Fruit fly (Drosophila melanogaster) whole organism, embryonic: Measurements from ENCODE around the gene mtTFB2.

Experiments
- CG18764 ChIP-seq: fragments of 200-800 bp; sonication (Bioruptor generic); optimal IDR thresholded peaks from 3 replicates; lab custom pipeline; 2016; ENCODE audit warnings: missing biosample characterization, missing genetic modification characterization
- NC2α ChIP-seq: fragments of 200-800 bp; sonication (Bioruptor generic); optimal IDR thresholded peaks from 2 replicates; lab custom pipeline; 2016; ENCODE audit warnings: missing biosample characterization, missing genetic modification characterization
- chn ChIP-seq: fragments of 200-800 bp; sonication (Bioruptor generic); optimal IDR thresholded peaks from 2 replicates; lab custom pipeline; 2016; ENCODE audit warnings: missing biosample characterization, missing genetic modification characterization
- eve ChIP-seq, 2 experiments: fragments of >200 bp; optimal IDR thresholded peaks; 2 replicates each; lab custom pipeline; 2017; ENCODE audit warnings: missing biosample characterization in 2 of 2, missing genetic modification characterization in 2 of 2
- gro ChIP-seq: fragments of 200-800 bp; sonication (Bioruptor generic); optimal IDR thresholded peaks from 2 replicates; lab custom pipeline; 2016; ENCODE audit warnings: missing biosample characterization, missing genetic modification characterization
- pros ChIP-seq: fragments of 200-800 bp; sonication (Bioruptor generic); optimal IDR thresholded peaks from 3 replicates; lab custom pipeline; 2019; ENCODE audit warnings: missing biosample characterization, mild to moderate bottlenecking, missing genetic modification characterization, moderate library complexity

DNA sequence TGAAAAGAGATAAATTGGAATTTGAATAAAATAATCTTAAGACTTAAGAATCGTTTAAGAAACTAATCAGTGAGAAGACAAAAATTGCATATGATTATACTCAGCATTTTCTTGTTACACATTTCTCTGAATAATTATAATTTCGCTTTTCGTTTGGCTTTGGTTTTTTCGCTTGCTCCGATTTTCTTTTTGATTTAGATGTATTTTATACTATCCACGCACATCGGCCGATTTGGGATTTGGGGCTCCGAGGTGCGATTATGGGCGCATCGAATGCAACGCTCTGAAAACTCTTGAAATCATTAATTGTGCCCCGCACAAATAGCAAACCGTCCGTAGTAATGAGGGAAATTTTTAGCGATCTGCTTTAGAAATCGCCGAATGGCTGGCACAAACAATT is 46.1 kb downstream of the mtTFB2 start:
- TF ChIP-seq NC2α (GFP tag; lab: Kevin White, UChicago) (no peak), chn (no peak), eve (GFP tag; optimal IDR thresholded peaks at IDR 0.05; lab: Kevin White, UChicago) (no peak), pros (GFP tag; lab: Kevin White, UChicago) (no peak), CG18764 (GFP tag; lab: Kevin White, UChicago) (no peak), gro (GFP tag; lab: Kevin White, UChicago) (no peak)
